Worm (Caenorhabditis elegans): Measurements from ENCODE around the gene C50D2.7.

Gene C50D2.7

DNA sequence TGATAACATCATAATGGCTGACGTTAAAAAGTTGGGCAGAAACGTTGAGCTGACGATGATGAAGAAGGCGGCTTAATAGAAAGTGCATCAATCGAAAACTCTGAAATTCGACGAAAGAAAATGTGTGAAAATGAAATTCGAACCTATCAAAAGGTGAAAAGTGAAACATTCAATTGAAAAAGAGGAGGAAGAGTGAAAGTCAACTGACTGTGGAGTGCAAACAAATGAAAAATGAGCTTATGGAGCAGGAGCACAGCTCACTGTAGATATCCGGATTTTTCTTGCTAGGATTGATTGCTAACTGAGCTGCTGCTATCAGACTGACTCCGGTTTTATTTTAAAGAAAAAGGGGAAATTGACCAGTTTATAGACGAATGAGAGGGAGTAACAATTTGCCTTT is 26.0 kb upstream of the C50D2.7 start, which contains the start of gene K10B4.3:
TSS of gene K10B4.3 (minus strand) at position 101 of the 400 bp plus-strand sequence.
- TF ChIP-seq tra-4 (tag; optimal IDR thresholded peaks at IDR 0.05) (no peak), hmbx-1 (tag; optimal IDR thresholded peaks at IDR 0.05) (no peak), F13C5.2 (tag; optimal IDR thresholded peaks at IDR 0.05) (no peak), ceh-13 (GFP tag; optimal IDR thresholded peaks at IDR 0.05) (no peak), hmg-4 (GFP tag; optimal IDR thresholded peaks at IDR 0.05) (no peak), tbx-37 (GFP tag; conservative IDR thresholded peaks at IDR 0.05) (no peak), B0310.2 (tag; optimal IDR thresholded peaks at IDR 0.05) (no peak), ama-1 (optimal IDR thresholded peaks at IDR 0.05) (no peak), hnd-1 (tag; optimal IDR thresholded peaks at IDR 0.05) (no peak), scrt-1 (GFP tag; IDR thresholded peaks at IDR 0.05) (no peak), sea-1 (GFP tag; conservative IDR thresholded peaks at IDR 0.05) (no peak), ceh-36 (tag; optimal IDR thresholded peaks at IDR 0.05) (no peak), pes-1 (GFP tag; IDR thresholded peaks at IDR 0.05) (no peak), tbx-11 (GFP tag; IDR thresholded peaks at IDR 0.05) (no peak)

ce11 chrII:116916-117315 is 21.8 kb upstream of the C50D2.7 start, which contains the start of gene srt-54:
Gene srt-54, plus strand, starts transcription at chrII:117216.
- no peak for TF ChIP-seq ets-7 (tag; optimal IDR thresholded peaks at IDR 0.05)
- no peak for TF ChIP-seq hmbx-1 (tag; optimal IDR thresholded peaks at IDR 0.05)
- TF ChIP-seq hnd-1 (tag; optimal IDR thresholded peaks at IDR 0.05): no peak
- TF ChIP-seq B0310.2 (tag; optimal IDR thresholded peaks at IDR 0.05): no peak
- TF ChIP-seq ceh-36 (tag; optimal IDR thresholded peaks at IDR 0.05): no peak
- TF ChIP-seq pes-1 (GFP tag; IDR thresholded peaks at IDR 0.05): no peak
- TF ChIP-seq ama-1 (optimal IDR thresholded peaks at IDR 0.05): no peak
- no peak for TF ChIP-seq F13C5.2 (tag; optimal IDR thresholded peaks at IDR 0.05)
- no peak for TF ChIP-seq hmg-4 (GFP tag; optimal IDR thresholded peaks at IDR 0.05)
- TF ChIP-seq scrt-1 (GFP tag; IDR thresholded peaks at IDR 0.05): no peak
- TF ChIP-seq flt-1 (GFP tag; IDR thresholded peaks at IDR 0.05): no peak
- no peak for TF ChIP-seq tra-4 (tag; optimal IDR thresholded peaks at IDR 0.05)
- no peak for TF ChIP-seq sea-1 (GFP tag; conservative IDR thresholded peaks at IDR 0.05)
- no peak for TF ChIP-seq aly-1 (tag; optimal IDR thresholded peaks at IDR 0.05)
- no peak for TF ChIP-seq tbx-37 (GFP tag; conservative IDR thresholded peaks at IDR 0.05)

DNA sequence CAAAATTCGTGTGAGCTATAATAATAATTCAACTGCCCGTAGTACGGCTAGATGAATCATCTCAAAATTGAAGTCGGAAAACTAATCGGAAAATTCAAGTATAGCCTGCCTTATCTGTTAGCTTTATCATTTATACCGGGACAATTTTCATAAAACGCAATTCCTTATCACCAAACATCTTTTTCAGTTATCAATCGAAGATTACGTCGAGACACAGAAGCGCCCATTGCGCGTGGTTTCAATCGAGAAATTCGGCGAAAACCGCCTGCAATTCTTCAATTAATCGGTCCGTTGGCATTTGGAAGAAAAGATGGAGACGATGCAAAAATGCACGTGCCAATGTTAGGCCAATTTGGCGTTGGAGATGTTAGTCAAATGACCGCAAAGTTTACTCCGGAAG is 17.2 kb upstream of the C50D2.7 start:
- no peak for TF ChIP-seq ets-7 (tag; optimal IDR thresholded peaks at IDR 0.05)
- no peak for TF ChIP-seq aly-1 (tag; optimal IDR thresholded peaks at IDR 0.05)
- TF ChIP-seq ama-1 (optimal IDR thresholded peaks at IDR 0.05): no peak
- no peak for TF ChIP-seq pes-1 (GFP tag; IDR thresholded peaks at IDR 0.05)

DNA sequence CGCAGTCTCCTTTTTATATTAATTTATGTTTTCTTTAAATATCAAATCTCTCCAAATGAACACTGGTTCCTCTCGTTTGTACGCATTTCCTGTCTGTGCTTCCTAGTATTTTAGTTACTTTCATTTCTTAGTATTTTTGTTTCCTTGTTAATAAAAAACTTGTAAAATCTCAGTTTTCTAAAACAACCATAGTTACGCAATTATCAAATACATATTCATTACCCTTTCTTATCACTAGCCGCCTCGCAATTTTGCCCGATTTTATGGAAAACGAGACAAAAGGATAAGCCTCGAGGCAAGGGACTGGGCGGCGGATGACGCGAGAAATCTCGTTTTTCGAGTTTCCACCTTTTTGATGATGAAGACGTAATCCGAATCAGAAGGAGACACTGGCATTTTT is 16.2 kb upstream of the C50D2.7 start, which contains the start of gene C50D2.1:
TSS of gene C50D2.1 (plus strand) at position 301 of the 400 bp plus-strand sequence.
- no peak for TF ChIP-seq ceh-13 (GFP tag; optimal IDR thresholded peaks at IDR 0.05)
- no peak for TF ChIP-seq tbx-11 (GFP tag; IDR thresholded peaks at IDR 0.05)
- no peak for TF ChIP-seq hmg-4 (GFP tag; optimal IDR thresholded peaks at IDR 0.05)
- TF ChIP-seq aly-1 (tag; optimal IDR thresholded peaks at IDR 0.05): no peak
- no peak for TF ChIP-seq scrt-1 (GFP tag; IDR thresholded peaks at IDR 0.05)
- no peak for TF ChIP-seq tra-4 (tag; optimal IDR thresholded peaks at IDR 0.05)
- TF ChIP-seq pes-1 (GFP tag; IDR thresholded peaks at IDR 0.05): no peak
- no peak for TF ChIP-seq ets-7 (tag; optimal IDR thresholded peaks at IDR 0.05)
- TF ChIP-seq sea-1 (GFP tag; conservative IDR thresholded peaks at IDR 0.05): no peak
- no peak for TF ChIP-seq F13C5.2 (tag; optimal IDR thresholded peaks at IDR 0.05)
- TF ChIP-seq flt-1 (GFP tag; IDR thresholded peaks at IDR 0.05): no peak
- TF ChIP-seq hmbx-1 (tag; optimal IDR thresholded peaks at IDR 0.05): no peak
- no peak for TF ChIP-seq B0310.2 (tag; optimal IDR thresholded peaks at IDR 0.05)
- no peak for TF ChIP-seq ceh-36 (tag; optimal IDR thresholded peaks at IDR 0.05)

- TF ChIP-seq hmg-4 (GFP tag; optimal IDR thresholded peaks at IDR 0.05): no peak
- TF ChIP-seq B0310.2 (tag; optimal IDR thresholded peaks at IDR 0.05): no peak
Observed at ce11 chrII:108865-109264, 13.8 kb upstream of the C50D2.7 start, which contains the start of gene C50D2.2. Gene C50D2.2, plus strand, starts transcription at chrII:109165.

ce11 chrII:107703-108102 is 12.6 kb upstream of the C50D2.7 start:
- no peak for TF ChIP-seq B0310.2 (tag; optimal IDR thresholded peaks at IDR 0.05)
- TF ChIP-seq flt-1 (GFP tag; IDR thresholded peaks at IDR 0.05): no peak
- no peak for TF ChIP-seq tra-4 (tag; optimal IDR thresholded peaks at IDR 0.05)
- TF ChIP-seq ets-7 (tag; optimal IDR thresholded peaks at IDR 0.05): no peak
- TF ChIP-seq pes-1 (GFP tag; IDR thresholded peaks at IDR 0.05): no peak
- no peak for TF ChIP-seq hnd-1 (tag; optimal IDR thresholded peaks at IDR 0.05)
- no peak for TF ChIP-seq sea-1 (GFP tag; conservative IDR thresholded peaks at IDR 0.05)

DNA sequence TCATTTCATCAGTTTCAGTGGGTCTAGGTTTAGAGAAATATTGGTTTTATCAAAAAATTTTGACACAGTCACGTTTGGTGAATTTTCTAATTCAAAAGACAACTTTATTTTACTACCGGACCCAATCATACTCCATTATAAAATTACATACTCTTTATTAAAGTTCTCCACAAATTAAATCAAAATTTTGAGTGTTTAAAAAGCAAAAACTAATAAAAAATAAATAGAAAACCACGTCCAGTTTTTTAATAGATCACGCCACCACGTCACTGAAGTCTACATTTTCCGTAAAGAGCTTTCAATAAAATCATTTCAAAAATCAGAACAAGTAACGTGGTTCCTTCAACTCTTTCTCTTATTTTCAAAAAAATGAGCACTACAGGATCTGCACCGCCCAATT is 10.8 kb upstream of the C50D2.7 start, which contains the start of gene txt-1:
TSS of gene txt-1 (plus strand) at position 301 of the 400 bp plus-strand sequence.
- no peak for TF ChIP-seq tbx-37 (GFP tag; conservative IDR thresholded peaks at IDR 0.05)

ce11 chrII:105327-105882 is 10.3 kb upstream of the C50D2.7 start:
- TF ChIP-seq tbx-11 (GFP tag; IDR thresholded peaks at IDR 0.05) (no peak), F13C5.2 (tag; optimal IDR thresholded peaks at IDR 0.05) (no peak), ama-1 (optimal IDR thresholded peaks at IDR 0.05) (no peak), sea-1 (GFP tag; conservative IDR thresholded peaks at IDR 0.05) (no peak), ceh-36 (tag; optimal IDR thresholded peaks at IDR 0.05) (no peak), ceh-13 (GFP tag; optimal IDR thresholded peaks at IDR 0.05) (no peak), hnd-1 (tag; optimal IDR thresholded peaks at IDR 0.05) (no peak), flt-1 (GFP tag; IDR thresholded peaks at IDR 0.05) (no peak), ets-7 (tag; optimal IDR thresholded peaks at IDR 0.05) (no peak), hmg-4 (GFP tag; optimal IDR thresholded peaks at IDR 0.05) (no peak), pes-1 (GFP tag; IDR thresholded peaks at IDR 0.05) (no peak), scrt-1 (GFP tag; IDR thresholded peaks at IDR 0.05) (no peak), tra-4 (tag; optimal IDR thresholded peaks at IDR 0.05) (no peak)

All from whole organism, early embryonic.